Fruit fly (Drosophila melanogaster) whole organism, embryonic: ENCODE results near the gene Gem3.

Source experiments
- ATbp ChIP-seq: fragments of 200-800 bp; sonication (Bioruptor generic); optimal IDR thresholded peaks from 2 replicates; lab custom pipeline; 2017; ENCODE audit warnings: missing biosample characterization, mild to moderate bottlenecking, missing genetic modification characterization, missing genetic modification reagents
- Aef1 ChIP-seq: fragments of 200-800 bp; sonication (Bioruptor generic); IDR thresholded peaks from 3 replicates; pipeline ENCODE4 v1.3.6; 2022; ENCODE audit warnings: missing biosample characterization, missing genetic modification characterization
- CG10147 ChIP-seq: fragments of 200-800 bp; sonication (Bioruptor generic); optimal IDR thresholded peaks from 2 replicates; lab custom pipeline; 2019; ENCODE audit warnings: missing biosample characterization, mild to moderate bottlenecking, missing genetic modification characterization, moderate library complexity
- CG10209 ChIP-seq: fragments of 200-800 bp; sonication (Bioruptor generic); optimal IDR thresholded peaks from 3 replicates; lab custom pipeline; 2017; ENCODE audit warnings: missing biosample characterization, mild to moderate bottlenecking, missing genetic modification characterization, missing genetic modification reagents
- CG10431 ChIP-seq: fragments of 200-800 bp; sonication (Bioruptor generic); optimal IDR thresholded peaks from 3 replicates; lab custom pipeline; 2018; ENCODE audit warnings: missing biosample characterization, mild to moderate bottlenecking, missing genetic modification characterization
- CG11560 ChIP-seq: fragments of 200-800 bp; sonication (Bioruptor generic); IDR thresholded peaks from 3 replicates; pipeline ENCODE4 v1.3.6; 2022; ENCODE audit warnings: missing biosample characterization, missing genetic modification characterization
- CG12744 ChIP-seq: fragments of 200-800 bp; sonication (Bioruptor generic); optimal IDR thresholded peaks from 2 replicates; lab custom pipeline; 2016; ENCODE audit warnings: missing biosample characterization, missing genetic modification characterization
- CG12769 ChIP-seq: fragments of 200-800 bp; sonication (Bioruptor generic); optimal IDR thresholded peaks from 2 replicates; lab custom pipeline; 2019; ENCODE audit warnings: missing biosample characterization, mild to moderate bottlenecking, missing genetic modification characterization, moderate library complexity
- CG13894 ChIP-seq: fragments of 200-800 bp; sonication (Bioruptor generic); optimal IDR thresholded peaks from 3 replicates; lab custom pipeline; 2018; ENCODE audit warnings: missing biosample characterization, mild to moderate bottlenecking, missing genetic modification characterization, moderate library complexity
- CG15514 ChIP-seq: fragments of 200-800 bp; sonication (Bioruptor generic); optimal IDR thresholded peaks from 3 replicates; lab custom pipeline; 2017; ENCODE audit warnings: missing biosample characterization, missing genetic modification characterization, mild to moderate bottlenecking, moderate library complexity, missing genetic modification reagents
- CG16815 ChIP-seq: fragments of 200-800 bp; sonication (Bioruptor generic); optimal IDR thresholded peaks from 3 replicates; lab custom pipeline; 2017; ENCODE audit warnings: missing biosample characterization, mild to moderate bottlenecking, missing genetic modification characterization
- CG2889 ChIP-seq: fragments of 200-800 bp; sonication (Bioruptor generic); IDR thresholded peaks from 3 replicates; pipeline ENCODE4 v1.3.6; 2022; ENCODE audit warnings: missing biosample characterization, missing genetic modification characterization
- CG31224 ChIP-seq: fragments of 200-800 bp; sonication (Bioruptor generic); IDR thresholded peaks from 2 replicates; pipeline ENCODE4 v1.3.6; 2022; ENCODE audit warnings: missing biosample characterization, missing genetic modification characterization
- CG6683 ChIP-seq: fragments of 200-800 bp; sonication (Bioruptor generic); optimal IDR thresholded peaks from 2 replicates; lab custom pipeline; 2017; ENCODE audit warnings: missing biosample characterization, mild to moderate bottlenecking, missing genetic modification characterization, missing genetic modification reagents
- CG7271 ChIP-seq: fragments of 200-800 bp; sonication (Bioruptor generic); optimal IDR thresholded peaks from 2 replicates; lab custom pipeline; 2018; ENCODE audit warnings: missing biosample characterization, mild to moderate bottlenecking, missing genetic modification characterization, moderate library complexity
- CG7372 ChIP-seq: fragments of 200-800 bp; sonication (Bioruptor generic); IDR thresholded peaks from 2 replicates; pipeline ENCODE4 v1.3.6; 2022; ENCODE audit warnings: missing biosample characterization, missing genetic modification characterization
- CG7963 ChIP-seq: fragments of 200-800 bp; sonication (Bioruptor generic); IDR thresholded peaks from 3 replicates; pipeline ENCODE4 v1.3.6; 2022; ENCODE audit warnings: missing biosample characterization, missing genetic modification characterization; ENCODE audit not compliant: partially characterized antibody
- CG8089 ChIP-seq: fragments of 200-800 bp; sonication (Bioruptor generic); optimal IDR thresholded peaks from 3 replicates; lab custom pipeline; 2016; ENCODE audit warnings: missing biosample characterization, missing genetic modification characterization
- CG8290 ChIP-seq, 3 experiments: fragments of 200-800 bp; sonication (Bioruptor generic); optimal IDR thresholded peaks; 2 replicates each; lab custom pipeline; 2016 to 2019; ENCODE audit warnings: missing biosample characterization in 3 of 3, missing genetic modification characterization in 3 of 3, mild to moderate bottlenecking in 2 of 3, moderate library complexity in 1 of 3
- CG8359 ChIP-seq: fragments of 200-800 bp; sonication (Bioruptor generic); optimal IDR thresholded peaks from 2 replicates; lab custom pipeline; 2017; ENCODE audit warnings: missing biosample characterization, mild to moderate bottlenecking, missing genetic modification characterization, borderline replicate concordance
- CG8478 ChIP-seq: fragments of >200 bp; optimal IDR thresholded peaks from 2 replicates; lab custom pipeline; 2018
- CTCF ChIP-seq: fragments of 200-800 bp; sonication (Bioruptor generic); optimal IDR thresholded peaks from 2 replicates; lab custom pipeline; 2017; ENCODE audit warnings: missing biosample characterization, mild to moderate bottlenecking, missing genetic modification characterization, moderate library complexity
- CoRest ChIP-seq: fragments of 200-800 bp; sonication (Bioruptor generic); optimal IDR thresholded peaks from 3 replicates; lab custom pipeline; 2018; ENCODE audit warnings: missing biosample characterization, mild to moderate bottlenecking, missing genetic modification characterization, moderate library complexity
- Dll ChIP-seq: fragments of 200-800 bp; sonication (Bioruptor generic); IDR thresholded peaks from 4 replicates; pipeline ENCODE4 v1.3.6; 2022; ENCODE audit warnings: missing biosample characterization, missing genetic modification characterization; ENCODE audit not compliant: partially characterized antibody
- Doc2 ChIP-seq: fragments of 200-800 bp; sonication (Bioruptor generic); IDR thresholded peaks from 2 replicates; pipeline ENCODE4 v1.3.6; 2022; ENCODE audit warnings: missing biosample characterization, missing genetic modification characterization
- Dref ChIP-seq: fragments of 200-800 bp; sonication (Bioruptor generic); IDR thresholded peaks from 2 replicates; pipeline ENCODE4 v1.3.6; 2022; ENCODE audit warnings: missing biosample characterization, missing genetic modification characterization
- Drgx ChIP-seq: fragments of 200-800 bp; sonication (Bioruptor generic); IDR thresholded peaks from 2 replicates; pipeline ENCODE4 v1.3.6; 2022; ENCODE audit warnings: missing biosample characterization, missing genetic modification characterization
- Eip74EF ChIP-seq, 2 experiments: fragments of 200-800 bp in 1 of 2; fragments of >200 bp in 1 of 2; sonication (Bioruptor generic) in 1 of 2; optimal IDR thresholded peaks; 2 replicates each; lab custom pipeline; 2017 to 2019; ENCODE audit warnings: missing biosample characterization in 2 of 2, missing genetic modification characterization in 2 of 2, mild to moderate bottlenecking in 1 of 2, moderate library complexity in 1 of 2
- Gsc ChIP-seq: fragments of 200-800 bp; sonication (Bioruptor generic); IDR thresholded peaks from 2 replicates; pipeline ENCODE4 v1.3.6; 2022; ENCODE audit warnings: missing biosample characterization, missing genetic modification characterization
- H2.0 ChIP-seq: fragments of 200-800 bp; sonication (Bioruptor generic); IDR thresholded peaks from 2 replicates; pipeline ENCODE4 v1.3.6; 2022; ENCODE audit warnings: missing biosample characterization, missing genetic modification characterization
- Hey ChIP-seq: fragments of 200-800 bp; sonication (Bioruptor generic); optimal IDR thresholded peaks from 3 replicates; lab custom pipeline; 2018; ENCODE audit warnings: missing biosample characterization, mild to moderate bottlenecking, missing genetic modification characterization
- Jarid2 ChIP-seq: fragments of 200-800 bp; sonication (Bioruptor generic); optimal IDR thresholded peaks from 3 replicates; lab custom pipeline; 2017; ENCODE audit warnings: mild to moderate bottlenecking, missing biosample characterization, missing genetic modification reagents, missing genetic modification characterization
- Nf-YB ChIP-seq: fragments of 200-800 bp; sonication (Bioruptor generic); optimal IDR thresholded peaks from 3 replicates; lab custom pipeline; 2019; ENCODE audit warnings: missing biosample characterization, mild to moderate bottlenecking, missing genetic modification characterization, moderate library complexity
- Trl ChIP-seq, 3 experiments: fragments of >200 bp in 2 of 3; fragments of 200-800 bp in 1 of 3; sonication (Bioruptor generic) in 1 of 3; optimal IDR thresholded peaks; 2 replicates in 1 of 3; 3 replicates in 2 of 3; lab custom pipeline; 2016 to 2017; ENCODE audit warnings: missing biosample characterization in 1 of 3, missing genetic modification characterization in 1 of 3
- ab ChIP-seq: fragments of 200-800 bp; sonication (Bioruptor generic); optimal IDR thresholded peaks from 2 replicates; lab custom pipeline; 2016; ENCODE audit warnings: missing biosample characterization, missing genetic modification characterization
- cg ChIP-seq: fragments of 200-800 bp; sonication (Bioruptor generic); optimal IDR thresholded peaks from 3 replicates; lab custom pipeline; 2019; ENCODE audit warnings: missing biosample characterization, mild to moderate bottlenecking, missing genetic modification characterization, moderate library complexity
- ci ChIP-seq: fragments of 200-800 bp; sonication (Bioruptor generic); IDR thresholded peaks from 3 replicates; pipeline ENCODE4 v1.3.6; 2022; ENCODE audit warnings: missing biosample characterization, missing genetic modification characterization
- da ChIP-seq: fragments of 200-800 bp; sonication (Bioruptor generic); optimal IDR thresholded peaks from 2 replicates; lab custom pipeline; 2016; ENCODE audit warnings: missing biosample characterization, missing genetic modification characterization
- exex ChIP-seq: fragments of 200-800 bp; sonication (Bioruptor generic); optimal IDR thresholded peaks from 4 replicates; lab custom pipeline; 2018; ENCODE audit warnings: missing biosample characterization, mild to moderate bottlenecking, missing genetic modification characterization, moderate library complexity
- ftz-f1 ChIP-seq: fragments of 200-800 bp; sonication (Bioruptor generic); optimal IDR thresholded peaks from 2 replicates; lab custom pipeline; 2016; ENCODE audit warnings: missing biosample characterization, missing genetic modification characterization
- gro ChIP-seq: fragments of 200-800 bp; sonication (Bioruptor generic); optimal IDR thresholded peaks from 2 replicates; lab custom pipeline; 2016; ENCODE audit warnings: missing biosample characterization, missing genetic modification characterization
- lilli ChIP-seq: fragments of 200-800 bp; sonication (Bioruptor generic); optimal IDR thresholded peaks from 3 replicates; lab custom pipeline; 2016; ENCODE audit warnings: missing biosample characterization, missing genetic modification characterization
- lov ChIP-seq, 2 experiments: fragments of 200-800 bp in 1 of 2; fragments of >200 bp in 1 of 2; sonication (Bioruptor generic) in 1 of 2; IDR thresholded peaks in 1 of 2; optimal IDR thresholded peaks in 1 of 2; 2 replicates in 1 of 2; 3 replicates in 1 of 2; pipeline versions ENCODE4 v1.3.6 to Lab custom; 2017 to 2022; ENCODE audit warnings: missing biosample characterization in 1 of 2, missing genetic modification characterization in 1 of 2
- p53 ChIP-seq: fragments of 200-800 bp; sonication (Bioruptor generic); optimal IDR thresholded peaks from 2 replicates; lab custom pipeline; 2016; ENCODE audit warnings: missing biosample characterization, missing genetic modification characterization
- pros ChIP-seq: fragments of 200-800 bp; sonication (Bioruptor generic); optimal IDR thresholded peaks from 3 replicates; lab custom pipeline; 2019; ENCODE audit warnings: missing biosample characterization, mild to moderate bottlenecking, missing genetic modification characterization, moderate library complexity
- scrt ChIP-seq: fragments of 200-800 bp; sonication (Bioruptor generic); optimal IDR thresholded peaks from 2 replicates; lab custom pipeline; 2018; ENCODE audit warnings: missing biosample characterization, mild to moderate bottlenecking, missing genetic modification characterization, moderate library complexity
- sna ChIP-seq: fragments of 200-800 bp; sonication (Bioruptor generic); IDR thresholded peaks from 2 replicates; pipeline ENCODE4 v1.3.6; 2022; ENCODE audit warnings: missing biosample characterization, missing genetic modification characterization; ENCODE audit not compliant: partially characterized antibody
- sr ChIP-seq: fragments of 200-800 bp; sonication (Bioruptor generic); IDR thresholded peaks from 3 replicates; pipeline ENCODE4 v1.3.6; 2022; ENCODE audit warnings: missing biosample characterization, missing genetic modification characterization
- vfl ChIP-seq: fragments of 200-800 bp; sonication (Bioruptor generic); optimal IDR thresholded peaks from 2 replicates; lab custom pipeline; 2016; ENCODE audit warnings: missing biosample characterization, missing genetic modification characterization
- wor ChIP-seq: fragments of 200-800 bp; sonication (Bioruptor generic); IDR thresholded peaks from 2 replicates; pipeline ENCODE4 v1.3.6; 2022; ENCODE audit warnings: missing biosample characterization, missing genetic modification characterization
- yki ChIP-seq: fragments of >200 bp; optimal IDR thresholded peaks from 3 replicates; lab custom pipeline; 2018

Gene Gem3

DNA sequence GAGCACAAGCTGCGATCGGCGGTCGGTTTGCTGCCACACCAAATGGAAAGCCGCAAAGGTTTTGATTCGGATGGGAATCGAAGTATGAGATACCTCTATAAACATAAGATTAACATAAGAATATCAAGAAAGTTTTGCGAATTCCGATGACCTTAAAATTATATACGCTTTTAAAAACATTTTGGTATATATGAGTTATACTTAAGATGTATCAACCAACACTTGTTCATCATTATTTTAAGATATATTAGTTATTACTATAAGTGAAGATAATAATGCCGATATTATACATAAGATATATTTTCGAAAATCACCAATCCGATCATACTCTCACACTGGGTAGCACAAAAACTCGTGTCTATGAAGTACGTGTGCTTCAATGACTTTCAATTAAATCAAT lies 34.2 kb downstream of the Gem3 start (continued):
- TF ChIP-seq vfl (GFP tag; lab: Kevin White, UChicago) (no peak), ATbp (peak; percentile 32), gro (GFP tag; lab: Kevin White, UChicago) (no peak), scrt (GFP tag; lab: Kevin White, UChicago) (no peak), Drgx (GFP tag; lab: Robert Waterston, UW) (peak; percentile 48; the same call in 1 of the 2 replicates), ftz-f1 (GFP tag; lab: Kevin White, UChicago) (no peak), Eip74EF (GFP tag; optimal IDR thresholded peaks at IDR 0.05; lab: Kevin White, UChicago) (no peak), lov (optimal IDR thresholded peaks at IDR 0.05; lab: Kevin White, UChicago) (no peak), lov (GFP tag; IDR thresholded peaks at IDR 0.05; lab: Robert Waterston, UW) (no peak), pros (GFP tag; lab: Kevin White, UChicago) (no peak), Trl (optimal IDR thresholded peaks at IDR 0.05; lab: Kevin White, UChicago) (no peak), Trl (GFP tag; optimal IDR thresholded peaks at IDR 0.05; lab: Kevin White, UChicago) (no peak), Jarid2 (GFP tag; lab: Kevin White, UChicago) (no peak), sr (GFP tag; lab: Robert Waterston, UW) (no peak), Gsc (GFP tag; lab: Robert Waterston, UW) (no peak), CG6683 (GFP tag; lab: Kevin White, UChicago) (no peak), CG16815 (GFP tag; lab: Kevin White, UChicago) (no peak), lilli (no peak), da (GFP tag; lab: Kevin White, UChicago) (no peak), CG7372 (GFP tag; lab: Robert Waterston, UW) (no peak), CTCF (no peak), Dll (no peak), CG15514 (GFP tag; lab: Kevin White, UChicago) (no peak), CG12744 (GFP tag; lab: Kevin White, UChicago) (no peak), ci (GFP tag; lab: Robert Waterston, UW) (no peak), yki (lab: Kevin White, UChicago) (no peak), cg (GFP tag; lab: Kevin White, UChicago) (no peak), CG10431 (GFP tag; lab: Kevin White, UChicago) (no peak), CG2889 (GFP tag; lab: Robert Waterston, UW) (no peak), p53 (GFP tag; lab: Kevin White, UChicago) (no peak), CG12769 (tag; lab: Kevin White, UChicago) (no peak), CG7271 (tag; lab: Kevin White, UChicago) (no peak), ab (no peak), CG10147 (peak; percentile 10), sna (no peak), Doc2 (no peak), CG11560 (tag; lab: Robert Waterston, UW) (no peak), Dref (GFP tag; lab: Robert Waterston, UW) (no peak), H2.0 (GFP tag; lab: Robert Waterston, UW) (no peak), CG8290 (GFP tag; optimal IDR thresholded peaks at IDR 0.05; lab: Kevin White, UChicago) (no peak), CG8290 (tag; optimal IDR thresholded peaks at IDR 0.05; lab: Kevin White, UChicago) (no peak), CG13894 (tag; lab: Kevin White, UChicago) (no peak), CG10209 (GFP tag; lab: Kevin White, UChicago) (peak; percentile 23), CoRest (tag; lab: Kevin White, UChicago) (peak; percentile 72), CG8478 (lab: Kevin White, UChicago) (no peak), CG8089 (GFP tag; lab: Kevin White, UChicago) (no peak), CG8359 (no peak), wor (GFP tag; lab: Robert Waterston, UW) (peak; percentile 49), exex (no peak), CG31224 (GFP tag; lab: Robert Waterston, UW) (no peak), CG7963 (GFP tag; lab: Robert Waterston, UW) (no peak), Hey (tag; lab: Kevin White, UChicago) (no peak), Aef1 (no peak), Nf-YB (GFP tag; lab: Kevin White, UChicago) (no peak)
